Worm (Caenorhabditis elegans) whole organism, young adult: ENCODE data around the gene Y32H12A.8.

Experiments used
- B0019.2 ChIP-seq: fragments of 200-800 bp; sonication (Bioruptor generic); conservative IDR thresholded peaks from 2 replicates; pipeline ENCODE4 v1.3.6; 2022; ENCODE audit warnings: missing genetic modification reagents, missing genetic modification characterization, missing compliant biosample characterization
- B0261.1 ChIP-seq: sonication (generic microtip); optimal IDR thresholded peaks from 2 replicates; lab custom pipeline; 2016; ENCODE audit warnings: mild to moderate bottlenecking, missing genetic modification characterization, moderate library complexity, missing compliant biosample characterization
- B0336.3 ChIP-seq: fragments of 200-800 bp; sonication (Bioruptor generic); IDR thresholded peaks from 2 replicates; pipeline ENCODE4 v1.3.6; 2022; ENCODE audit warnings: missing genetic modification characterization, missing compliant biosample characterization
- C06A6.2 ChIP-seq: fragments of 200-800 bp; sonication (Bioruptor generic); conservative IDR thresholded peaks from 2 replicates; pipeline ENCODE4 v1.3.6; 2022; ENCODE audit warnings: missing genetic modification characterization, missing compliant biosample characterization
- C17E4.6 ChIP-seq: fragments of 200-800 bp; sonication (Bioruptor generic); IDR thresholded peaks from 2 replicates; pipeline ENCODE4 v1.3.6; 2022; ENCODE audit warnings: missing genetic modification reagents, missing genetic modification characterization, missing compliant biosample characterization
- F33H1.4 ChIP-seq: fragments of 200-800 bp; sonication (Bioruptor generic); IDR thresholded peaks from 2 replicates; pipeline ENCODE4 v1.3.6; 2022; ENCODE audit warnings: missing genetic modification reagents, missing genetic modification characterization, missing compliant biosample characterization
- F37B4.10 ChIP-seq: fragments of 200-800 bp; sonication (Bioruptor generic); IDR thresholded peaks from 2 replicates; pipeline ENCODE4 v1.3.6; 2022; ENCODE audit warnings: missing genetic modification characterization, missing compliant biosample characterization
- F49E8.2 ChIP-seq: sonication (generic microtip); optimal IDR thresholded peaks from 3 replicates; lab custom pipeline; 2017; ENCODE audit warnings: missing genetic modification characterization, mild to moderate bottlenecking, missing compliant biosample characterization, antibody characterized with exemption, moderate library complexity; ENCODE audit not compliant: insufficient read depth
- F52B5.7 ChIP-seq: sonication (generic microtip); optimal IDR thresholded peaks from 2 replicates; lab custom pipeline; 2016; ENCODE audit warnings: mild to moderate bottlenecking, missing genetic modification characterization, missing compliant biosample characterization
- K12H6.12 ChIP-seq: fragments of 200-800 bp; sonication (Bioruptor generic); optimal IDR thresholded peaks from 2 replicates; lab custom pipeline; 2018; ENCODE audit warnings: mild to moderate bottlenecking, missing genetic modification characterization, missing compliant biosample characterization
- T26A5.8 ChIP-seq: sonication (generic microtip); optimal IDR thresholded peaks from 2 replicates; lab custom pipeline; 2016; ENCODE audit warnings: missing genetic modification characterization, missing compliant biosample characterization
- Y53F4B.3 ChIP-seq: fragments of 200-800 bp; sonication (Bioruptor generic); IDR thresholded peaks from 2 replicates; pipeline ENCODE4 v1.3.6; 2022; ENCODE audit warnings: missing genetic modification reagents, missing genetic modification characterization, missing compliant biosample characterization
- Y53G8AR.9 ChIP-seq: fragments of 200-800 bp; sonication (Bioruptor generic); conservative IDR thresholded peaks from 2 replicates; pipeline ENCODE4 v1.3.6; 2022; ENCODE audit warnings: missing genetic modification reagents, missing genetic modification characterization, missing compliant biosample characterization
- aptf-2 ChIP-seq: fragments of 200-800 bp; sonication (Bioruptor generic); conservative IDR thresholded peaks from 2 replicates; pipeline ENCODE4 v1.3.6; 2022; ENCODE audit warnings: missing genetic modification reagents, missing genetic modification characterization, missing compliant biosample characterization
- attf-3 ChIP-seq: fragments of 200-800 bp; sonication (Bioruptor generic); conservative IDR thresholded peaks from 2 replicates; pipeline ENCODE4 v1.3.6; 2022; ENCODE audit warnings: missing genetic modification reagents, missing genetic modification characterization, missing compliant biosample characterization
- attf-5 ChIP-seq: fragments of 200-800 bp; sonication (Bioruptor generic); optimal IDR thresholded peaks from 2 replicates; lab custom pipeline; 2018; ENCODE audit warnings: mild to moderate bottlenecking, missing genetic modification characterization, missing compliant biosample characterization
- bed-1 ChIP-seq: fragments of 200-800 bp; sonication (Bioruptor generic); IDR thresholded peaks from 2 replicates; pipeline ENCODE4 v1.3.6; 2022; ENCODE audit warnings: missing genetic modification reagents, missing genetic modification characterization, missing compliant biosample characterization
- cebp-1 ChIP-seq, 2 experiments: fragments of 200-800 bp in 1 of 2; sonication (Bioruptor generic) in 1 of 2; sonication (generic microtip) in 1 of 2; IDR thresholded peaks in 1 of 2; optimal IDR thresholded peaks in 1 of 2; 2 replicates each; pipeline versions ENCODE4 v1.3.6 to Lab custom; 2017 to 2022; ENCODE audit warnings: missing compliant biosample characterization in 2 of 2, missing genetic modification characterization in 2 of 2, mild to moderate bottlenecking in 1 of 2, missing genetic modification reagents in 1 of 2, moderate library complexity in 1 of 2
- cebp-2 ChIP-seq: fragments of 200-800 bp; sonication (Bioruptor generic); IDR thresholded peaks from 2 replicates; pipeline ENCODE4 v1.3.6; 2022; ENCODE audit warnings: missing genetic modification characterization, missing compliant biosample characterization
- ceh-58 ChIP-seq: fragments of 200-800 bp; sonication (Bioruptor generic); IDR thresholded peaks from 2 replicates; pipeline ENCODE4 v1.3.6; 2022; ENCODE audit warnings: missing genetic modification characterization, missing compliant biosample characterization
- ceh-79 ChIP-seq: sonication (generic microtip); optimal IDR thresholded peaks from 2 replicates; lab custom pipeline; 2017; ENCODE audit warnings: mild to moderate bottlenecking, missing genetic modification characterization, missing compliant biosample characterization
- chd-7 ChIP-seq: sonication (generic microtip); optimal IDR thresholded peaks from 2 replicates; lab custom pipeline; 2016; ENCODE audit warnings: mild to moderate bottlenecking, missing genetic modification characterization, moderate library complexity, missing compliant biosample characterization
- dox-1 ChIP-seq: fragments of 200-800 bp; sonication (Bioruptor generic); IDR thresholded peaks from 2 replicates; pipeline ENCODE4 v1.3.6; 2022; ENCODE audit warnings: missing genetic modification reagents, missing genetic modification characterization, missing compliant biosample characterization
- dpff-1 ChIP-seq: sonication (generic microtip); optimal IDR thresholded peaks from 2 replicates; lab custom pipeline; 2017; ENCODE audit warnings: mild to moderate bottlenecking, missing genetic modification characterization, missing compliant biosample characterization
- dpl-1 ChIP-seq: fragments of 150-350 bp; optimal IDR thresholded peaks from 2 replicates; lab custom pipeline; 2014; ENCODE audit warnings: missing biosample characterization, missing genetic modification reagents, missing genetic modification characterization
- egl-18 ChIP-seq: fragments of 200-800 bp; sonication (Bioruptor generic); IDR thresholded peaks from 2 replicates; pipeline ENCODE4 v1.3.6; 2022; ENCODE audit warnings: missing genetic modification reagents, missing genetic modification characterization, missing compliant biosample characterization
- ets-4 ChIP-seq: fragments of 200-800 bp; sonication (Bioruptor generic); optimal IDR thresholded peaks from 2 replicates; lab custom pipeline; 2018; ENCODE audit warnings: mild to moderate bottlenecking, missing genetic modification characterization, missing compliant biosample characterization
- him-1 ChIP-seq: sonication (generic microtip); optimal IDR thresholded peaks from 2 replicates; lab custom pipeline; 2016; ENCODE audit warnings: missing genotype, missing genetic modification reagents, missing genetic modification characterization, missing compliant biosample characterization
- hlh-12 ChIP-seq: sonication (generic microtip); optimal IDR thresholded peaks from 2 replicates; lab custom pipeline; 2016; ENCODE audit warnings: missing genetic modification characterization, missing compliant biosample characterization
- hlh-26 ChIP-seq: fragments of 200-800 bp; sonication (Bioruptor generic); conservative IDR thresholded peaks from 2 replicates; pipeline ENCODE4 v1.3.6; 2022; ENCODE audit warnings: missing genetic modification reagents, missing genetic modification characterization, missing compliant biosample characterization
- hmg-20 ChIP-seq: fragments of 200-800 bp; sonication (Bioruptor generic); IDR thresholded peaks from 2 replicates; pipeline ENCODE4 v1.3.6; 2022; ENCODE audit warnings: missing genetic modification reagents, missing genetic modification characterization, missing compliant biosample characterization
- lag-1 ChIP-seq: fragments of 200-800 bp; sonication (Bioruptor generic); IDR thresholded peaks from 2 replicates; pipeline ENCODE4 v1.3.6; 2022; ENCODE audit warnings: missing genetic modification reagents, missing genetic modification characterization, missing compliant biosample characterization
- lin-40 ChIP-seq: sonication (generic microtip); optimal IDR thresholded peaks from 2 replicates; lab custom pipeline; 2016; ENCODE audit warnings: missing genetic modification characterization, mild to moderate bottlenecking, missing compliant biosample characterization, missing genotype, missing genetic modification reagents
- lir-1 ChIP-seq: fragments of 200-800 bp; sonication (Bioruptor generic); conservative IDR thresholded peaks from 2 replicates; pipeline ENCODE4 v1.3.6; 2022; ENCODE audit warnings: missing genetic modification reagents, missing genetic modification characterization, missing compliant biosample characterization
- madf-8 ChIP-seq: fragments of 200-800 bp; sonication (Bioruptor generic); conservative IDR thresholded peaks from 2 replicates; pipeline ENCODE4 v1.3.6; 2022; ENCODE audit warnings: missing genetic modification reagents, missing genetic modification characterization, missing compliant biosample characterization
- mes-4 ChIP-seq: sonication (generic microtip); optimal IDR thresholded peaks from 2 replicates; lab custom pipeline; 2016; ENCODE audit warnings: missing genotype, missing genetic modification characterization, missing compliant biosample characterization
- nfya-1 ChIP-seq: sonication (generic microtip); optimal IDR thresholded peaks from 2 replicates; lab custom pipeline; 2017; ENCODE audit warnings: antibody characterized with exemption, missing compliant biosample characterization, missing genetic modification characterization, borderline replicate concordance; ENCODE audit not compliant: insufficient read depth
- nfya-2 ChIP-seq: fragments of 200-800 bp; sonication (Bioruptor generic); IDR thresholded peaks from 2 replicates; pipeline ENCODE4 v1.3.6; 2022; ENCODE audit warnings: missing genetic modification reagents, missing genetic modification characterization, missing compliant biosample characterization
- nfyb-1 ChIP-seq: fragments of 200-800 bp; sonication (Bioruptor generic); IDR thresholded peaks from 2 replicates; pipeline ENCODE4 v1.3.6; 2022; ENCODE audit warnings: missing genetic modification reagents, missing genetic modification characterization, missing compliant biosample characterization
- nhr-27 ChIP-seq: fragments of 200-800 bp; sonication (Bioruptor generic); optimal IDR thresholded peaks from 2 replicates; lab custom pipeline; 2018; ENCODE audit warnings: mild to moderate bottlenecking, missing genetic modification characterization, moderate library complexity, missing compliant biosample characterization
- nhr-80 ChIP-seq: sonication (generic microtip); optimal IDR thresholded peaks from 2 replicates; lab custom pipeline; 2016; ENCODE audit warnings: missing genetic modification characterization, missing compliant biosample characterization
- pbrm-1 ChIP-seq: fragments of 200-800 bp; sonication (Bioruptor generic); IDR thresholded peaks from 2 replicates; pipeline ENCODE4 v1.3.6; 2022; ENCODE audit warnings: missing genetic modification reagents, missing genetic modification characterization, missing compliant biosample characterization
- pha-4 ChIP-seq: fragments of 150-350 bp; sonication (generic microtip); optimal IDR thresholded peaks from 2 replicates; lab custom pipeline; 2014; ENCODE audit warnings: missing biosample characterization, missing genetic modification reagents, missing genetic modification characterization
- rcor-1 ChIP-seq: fragments of 200-800 bp; sonication (Bioruptor generic); IDR thresholded peaks from 2 replicates; pipeline ENCODE4 v1.3.6; 2022; ENCODE audit warnings: missing genetic modification reagents, missing genetic modification characterization, missing compliant biosample characterization
- repo-1 ChIP-seq: sonication (generic microtip); optimal IDR thresholded peaks from 2 replicates; lab custom pipeline; 2017; ENCODE audit warnings: mild to moderate bottlenecking, missing genetic modification characterization, missing compliant biosample characterization
- tbx-9 ChIP-seq: sonication (generic microtip); optimal IDR thresholded peaks from 2 replicates; lab custom pipeline; 2016; ENCODE audit warnings: borderline replicate concordance, missing genetic modification characterization, inconsistent platforms, missing compliant biosample characterization
- ztf-25 ChIP-seq: fragments of 200-800 bp; sonication (Bioruptor generic); IDR thresholded peaks from 2 replicates; pipeline ENCODE4 v1.3.6; 2022; ENCODE audit warnings: missing genetic modification reagents, missing genetic modification characterization, missing compliant biosample characterization

The Y32H12A.8 gene

DNA sequence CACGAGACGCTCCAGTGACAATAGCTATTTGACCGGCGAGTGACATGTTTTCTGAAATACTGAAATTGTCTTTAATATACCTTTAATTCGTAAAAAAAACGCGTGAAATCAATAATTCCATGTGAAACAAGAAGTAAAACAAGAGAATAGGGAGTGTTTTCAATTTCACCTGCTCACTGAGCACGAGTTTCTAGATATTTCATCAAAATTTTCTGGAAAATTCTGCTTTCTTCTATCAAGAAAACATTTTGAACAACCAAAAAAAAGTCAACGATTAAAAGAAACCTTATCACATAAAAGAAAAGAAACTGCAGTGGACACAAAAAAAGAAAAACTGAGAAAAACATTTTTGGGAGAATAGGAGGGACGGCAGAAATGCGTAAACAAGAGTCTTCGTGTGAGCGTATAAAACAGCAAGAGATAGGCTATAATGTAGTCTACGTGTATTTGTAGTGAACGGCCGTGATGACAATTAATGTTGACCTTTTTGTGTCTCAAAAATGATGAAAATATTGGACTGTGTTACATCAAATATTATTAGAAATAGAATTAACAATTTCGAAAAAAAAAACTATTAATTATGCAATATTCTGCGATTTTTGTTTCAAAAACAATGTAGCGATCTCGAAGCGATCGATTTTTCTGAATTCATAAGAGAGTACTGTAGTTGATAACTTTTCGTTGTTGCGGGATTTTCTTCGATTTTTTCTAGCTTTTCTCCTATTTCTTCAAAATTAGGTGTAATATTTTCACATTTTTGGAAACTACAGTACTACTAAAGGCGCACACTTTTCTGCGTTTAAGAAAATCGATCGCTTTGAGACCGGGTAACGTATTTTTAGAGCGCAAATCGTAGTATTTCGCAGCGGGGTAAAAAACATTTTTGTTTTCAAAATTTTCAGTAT lies 37.6 kb downstream of the Y32H12A.8 start, which contains the start of gene dhs-9:
dhs-9 (minus strand) TSS at position 51 of the 905 bp plus-strand sequence.
- TF ChIP-seq nfya-1 (tag; lab: Kevin White, UChicago) (no peak), tbx-9 (tag; lab: Kevin White, UChicago) (no peak), cebp-2 (GFP tag; lab: Robert Waterston, UW) (no peak), B0336.3 (GFP tag; lab: Robert Waterston, UW) (no peak), aptf-2 (no peak), chd-7 (tag; lab: Kevin White, UChicago) (no peak), dpff-1 (no peak), lin-40 (tag; lab: Kevin White, UChicago) (peak; percentile 34), F33H1.4 (GFP tag; lab: Robert Waterston, UW) (no peak), attf-3 (GFP tag; lab: Robert Waterston, UW) (no peak), repo-1 (peak; percentile 68), nfyb-1 (GFP tag; lab: Robert Waterston, UW) (peak; percentile 58; the same call in 1 of the 2 replicates), pbrm-1 (GFP tag; lab: Robert Waterston, UW) (no peak), F37B4.10 (GFP tag; lab: Robert Waterston, UW) (no peak), bed-1 (GFP tag; lab: Robert Waterston, UW) (no peak), him-1 (peak; percentile 20), pha-4 (tag; lab: Kevin White, UChicago) (peak; percentile 32), attf-5 (GFP tag; lab: Kevin White, UChicago) (peak; percentile 18), T26A5.8 (tag; lab: Kevin White, UChicago) (no peak), madf-8 (GFP tag; lab: Robert Waterston, UW) (no peak), Y53F4B.3 (no peak), hmg-20 (no peak), hlh-26 (GFP tag; lab: Robert Waterston, UW) (no peak), lag-1 (no peak), F52B5.7 (tag; lab: Kevin White, UChicago) (no peak), hlh-12 (no peak), lir-1 (GFP tag; lab: Robert Waterston, UW) (no peak), Y53G8AR.9 (peak; percentile 62), mes-4 (tag; lab: Kevin White, UChicago) (no peak), nhr-80 (peak; percentile 51), nhr-27 (tag; lab: Kevin White, UChicago) (no peak), cebp-1 (GFP tag; IDR thresholded peaks at IDR 0.05; lab: Robert Waterston, UW) (no peak), cebp-1 (tag; optimal IDR thresholded peaks at IDR 0.05; lab: Kevin White, UChicago) (peak; percentile 12)

DNA sequence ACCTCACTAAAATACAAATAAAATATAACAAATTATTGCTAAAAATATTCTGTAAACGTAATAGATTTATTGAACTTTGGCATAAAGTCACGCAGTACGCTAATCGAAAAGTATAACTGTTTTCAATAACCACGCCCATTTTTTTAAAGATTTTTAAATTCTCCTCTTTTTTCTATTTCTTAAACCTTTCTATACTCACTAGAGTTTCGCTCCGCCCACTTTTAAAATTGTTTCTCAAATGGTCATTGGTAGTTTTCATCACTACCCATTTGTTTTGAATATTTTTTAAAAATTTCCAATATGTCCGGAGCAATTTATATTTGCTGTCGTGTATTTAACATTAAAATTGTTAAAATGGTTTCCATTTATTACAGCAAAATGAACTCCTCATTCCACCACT lies 43.9 kb downstream of the Y32H12A.8 start, which contains the start of gene Y32H12A.1:
Y32H12A.1 (plus strand) TSS at position 301 of the 400 bp plus-strand sequence.
- TF ChIP-seq F49E8.2 (tag; lab: Kevin White, UChicago) (no peak), ztf-25 (no peak), B0019.2 (GFP tag; lab: Robert Waterston, UW) (no peak), nfya-2 (no peak), ceh-79 (tag; lab: Kevin White, UChicago) (no peak), B0261.1 (tag; lab: Kevin White, UChicago) (no peak), K12H6.12 (no peak), dpl-1 (GFP tag; lab: Kevin White, UChicago) (no peak), lin-40 (tag; lab: Kevin White, UChicago) (no peak), C06A6.2 (no peak), C17E4.6 (GFP tag; lab: Robert Waterston, UW) (no peak), egl-18 (GFP tag; lab: Robert Waterston, UW) (no peak), rcor-1 (GFP tag; lab: Robert Waterston, UW) (no peak), ets-4 (GFP tag; lab: Kevin White, UChicago) (no peak), dox-1 (GFP tag; lab: Robert Waterston, UW) (no peak), ceh-58 (GFP tag; lab: Robert Waterston, UW) (no peak)
